Fruit fly (Drosophila melanogaster): ENCODE measurements around the gene Ncoa6.
A peak's percentile ranks its signal among the peaks of the same experiment; 100 is the strongest.

Ncoa6 gene

DNA sequence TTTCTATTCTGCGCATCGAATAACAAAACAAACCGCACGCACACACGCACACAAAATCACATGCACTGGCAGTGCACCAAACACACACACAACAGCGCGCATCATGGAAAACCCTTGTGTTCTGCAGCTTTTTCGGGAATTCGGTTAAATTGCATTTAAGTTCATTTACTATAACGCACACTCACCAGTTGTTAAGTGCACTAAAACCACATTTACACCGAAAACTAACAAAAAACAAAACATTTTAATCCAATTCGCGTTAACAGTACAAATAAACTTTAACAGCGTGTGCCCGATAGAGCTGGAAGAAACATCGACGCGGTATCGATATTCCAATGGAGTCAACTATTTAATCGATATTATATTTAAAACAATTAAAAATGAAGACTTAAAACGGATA is 55.4 kb downstream of the Ncoa6 start, which contains the start of gene tkv:
tkv (minus strand) TSS at position 304 of the 400 bp plus-strand sequence.
- no peak for TF ChIP-seq gl (tag; optimal IDR thresholded peaks at IDR 0.05)
- TF ChIP-seq Snoo (tag; optimal IDR thresholded peaks at IDR 0.05), result no peak
- TF ChIP-seq Pif1A (GFP tag; optimal IDR thresholded peaks at IDR 0.05), result no peak
- no peak for TF ChIP-seq CG4496 (GFP tag; IDR thresholded peaks at IDR 0.05)
- no peak for TF ChIP-seq CG15710 (tag; optimal IDR thresholded peaks at IDR 0.05)
- no peak for TF ChIP-seq CG14655 (GFP tag; optimal IDR thresholded peaks at IDR 0.05)
- TF ChIP-seq CG34367 (tag; optimal IDR thresholded peaks at IDR 0.05), result no peak
- no peak for TF ChIP-seq fd96Ca (GFP tag; IDR thresholded peaks at IDR 0.05)
- no peak for TF ChIP-seq rn (GFP tag; IDR thresholded peaks at IDR 0.05)
- TF ChIP-seq Pif1B (GFP tag; optimal IDR thresholded peaks at IDR 0.05), result no peak
- no peak for TF ChIP-seq CG9948 (tag; optimal IDR thresholded peaks at IDR 0.05)

- TF ChIP-seq CG14655 (GFP tag; optimal IDR thresholded peaks at IDR 0.05), result no peak
- TF ChIP-seq CG17806 (tag; optimal IDR thresholded peaks at IDR 0.05), result peak; percentile 33
- TF ChIP-seq CG8159 (tag; optimal IDR thresholded peaks at IDR 0.05), result no peak
- peak; percentile 28 for TF ChIP-seq Pif1B (GFP tag; optimal IDR thresholded peaks at IDR 0.05)
- TF ChIP-seq gl (tag; optimal IDR thresholded peaks at IDR 0.05), result no peak
- TF ChIP-seq CG8301 (tag; optimal IDR thresholded peaks at IDR 0.05), result peak; percentile 40
- TF ChIP-seq rn (GFP tag; IDR thresholded peaks at IDR 0.05), result no peak
- TF ChIP-seq CG34367 (tag; optimal IDR thresholded peaks at IDR 0.05), result peak; percentile 8
- TF ChIP-seq CG9948 (tag; optimal IDR thresholded peaks at IDR 0.05), result peak; percentile 18
Measured at dm6 chr2L:5270215-5271071, 56.0 kb downstream of the Ncoa6 start.

dm6 chr2L:5268198-5268597 is 58.3 kb downstream of the Ncoa6 start, which contains the start of gene Cyp4ac3:
Gene Cyp4ac3 (plus strand): TSS chr2L:5268498.
- TF ChIP-seq CG9948 (tag; optimal IDR thresholded peaks at IDR 0.05) (no peak), Pif1A (GFP tag; optimal IDR thresholded peaks at IDR 0.05) (no peak), CG17806 (tag; optimal IDR thresholded peaks at IDR 0.05) (no peak), CG32121 (GFP tag; IDR thresholded peaks at IDR 0.05) (no peak), CG10348 (GFP tag; IDR thresholded peaks at IDR 0.05) (no peak), Ets98B (GFP tag; IDR thresholded peaks at IDR 0.05) (no peak), CG13204 (GFP tag; optimal IDR thresholded peaks at IDR 0.05) (no peak), Snoo (tag; optimal IDR thresholded peaks at IDR 0.05) (no peak), CG34367 (tag; optimal IDR thresholded peaks at IDR 0.05) (no peak), gl (tag; optimal IDR thresholded peaks at IDR 0.05) (no peak), CG4496 (GFP tag; IDR thresholded peaks at IDR 0.05) (no peak), fd96Ca (GFP tag; IDR thresholded peaks at IDR 0.05) (no peak), D1 (tag; optimal IDR thresholded peaks at IDR 0.05) (no peak), CG12605 (GFP tag; IDR thresholded peaks at IDR 0.05) (no peak), CG8159 (tag; optimal IDR thresholded peaks at IDR 0.05) (no peak), rn (GFP tag; IDR thresholded peaks at IDR 0.05) (no peak), CG14655 (GFP tag; optimal IDR thresholded peaks at IDR 0.05) (no peak), Pif1B (GFP tag; optimal IDR thresholded peaks at IDR 0.05) (no peak)

- TF ChIP-seq Pif1B (GFP tag; optimal IDR thresholded peaks at IDR 0.05) (no peak), CG12605 (GFP tag; IDR thresholded peaks at IDR 0.05) (no peak), Ets98B (GFP tag; IDR thresholded peaks at IDR 0.05) (no peak)
Measured at dm6 chr2L:5266092-5266491, 60.4 kb downstream of the Ncoa6 start, which contains the start of gene Cyp4ac2. Gene Cyp4ac2 (plus strand): TSS chr2L:5266392.
